Fruit fly (Drosophila melanogaster) whole organism, prepupa: ENCODE measurements around the gene CG7650.

Source experiments
- Eip75B ChIP-seq: fragments of 200-800 bp; sonication (Bioruptor generic); optimal IDR thresholded peaks from 3 replicates; lab custom pipeline; 2016; ENCODE audit warnings: missing biosample characterization, missing genetic modification characterization
- Gug ChIP-seq: fragments of 200-800 bp; sonication (Bioruptor generic); IDR thresholded peaks from 2 replicates; pipeline ENCODE4 v1.3.6; 2022; ENCODE audit warnings: missing biosample characterization, missing genetic modification characterization
- fd85E ChIP-seq: fragments of 200-800 bp; sonication (Bioruptor generic); optimal IDR thresholded peaks from 3 replicates; lab custom pipeline; 2016; ENCODE audit warnings: missing biosample characterization, missing genetic modification characterization
- spab ChIP-seq: fragments of 200-800 bp; sonication (Bioruptor generic); optimal IDR thresholded peaks from 2 replicates; lab custom pipeline; 2017; ENCODE audit warnings: missing biosample characterization, mild to moderate bottlenecking, missing genetic modification characterization, missing genetic modification reagents
- topi ChIP-seq: fragments of 200-800 bp; sonication (Bioruptor generic); optimal IDR thresholded peaks from 3 replicates; lab custom pipeline; 2016; ENCODE audit warnings: missing biosample characterization, missing genetic modification characterization

DNA sequence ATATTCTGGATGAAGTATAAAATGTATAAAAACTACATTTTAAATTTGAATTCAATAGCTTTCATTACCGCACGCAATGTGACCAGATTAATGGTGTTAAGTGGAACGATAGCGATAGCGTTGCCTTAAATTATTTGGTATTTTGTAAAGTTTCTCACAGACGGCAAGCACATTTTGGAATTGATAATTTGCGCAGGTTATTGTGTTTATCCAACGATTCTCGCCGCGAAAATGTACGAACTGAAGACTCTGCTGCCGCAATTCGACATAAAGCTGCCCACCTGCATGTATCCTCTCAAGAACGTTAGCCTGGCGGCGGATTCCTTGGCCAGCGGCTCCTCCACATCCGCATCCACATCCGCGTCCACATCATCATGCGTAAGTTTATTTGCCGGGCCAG lies 26.7 kb downstream of the CG7650 start, which contains the start of gene AIMP2:
- TF ChIP-seq spab (GFP tag; lab: Kevin White, UChicago) (no peak), topi (no peak), fd85E (GFP tag; lab: Kevin White, UChicago) (no peak), Gug (GFP tag; lab: Robert Waterston, UW) (no peak), Eip75B (GFP tag; lab: Kevin White, UChicago) (no peak)
